Worm (Caenorhabditis elegans) whole organism, late embryonic: Measurements from ENCODE around the gene C01G5.3.

Experiments used
- C08G9.2 ChIP-seq: sonication (generic microtip); optimal IDR thresholded peaks from 2 replicates; lab custom pipeline; 2016; ENCODE audit warnings: mild to moderate bottlenecking, missing genetic modification characterization, moderate library complexity, missing compliant biosample characterization
- Y22D7AL.16 ChIP-seq: sonication (generic microtip); optimal IDR thresholded peaks from 2 replicates; lab custom pipeline; 2016; ENCODE audit warnings: missing genetic modification characterization, missing compliant biosample characterization
- ama-1 ChIP-seq: fragments of 150-350 bp; optimal IDR thresholded peaks from 2 replicates; lab custom pipeline; 2014
- ceh-18 ChIP-seq: sonication (generic microtip); optimal IDR thresholded peaks from 2 replicates; lab custom pipeline; 2016; ENCODE audit warnings: missing genetic modification characterization, missing compliant biosample characterization
- ceh-22 ChIP-seq: sonication (generic microtip); optimal IDR thresholded peaks from 2 replicates; lab custom pipeline; 2017; ENCODE audit warnings: missing biosample characterization, missing genetic modification characterization
- ceh-24 ChIP-seq: sonication (generic microtip); optimal IDR thresholded peaks from 2 replicates; lab custom pipeline; 2016; ENCODE audit warnings: mild to moderate bottlenecking, missing genetic modification characterization, missing compliant biosample characterization
- ceh-30 ChIP-seq: fragments of 150-350 bp; optimal IDR thresholded peaks from 2 replicates; lab custom pipeline; 2014; ENCODE audit warnings: missing biosample characterization, missing genetic modification characterization
- ceh-31 ChIP-seq: sonication (generic microtip); optimal IDR thresholded peaks from 2 replicates; lab custom pipeline; 2016; ENCODE audit warnings: missing genetic modification characterization, missing compliant biosample characterization
- ceh-34 ChIP-seq: sonication (generic microtip); optimal IDR thresholded peaks from 2 replicates; lab custom pipeline; 2016; ENCODE audit warnings: mild to moderate bottlenecking, missing genetic modification characterization, missing compliant biosample characterization
- ceh-45 ChIP-seq: fragments of 200-800 bp; sonication (Bioruptor generic); IDR thresholded peaks from 2 replicates; pipeline ENCODE4 v1.3.6; 2022; ENCODE audit warnings: missing genetic modification reagents, missing genetic modification characterization, missing compliant biosample characterization
- dmd-4 ChIP-seq: sonication (generic microtip); optimal IDR thresholded peaks from 2 replicates; lab custom pipeline; 2016; ENCODE audit warnings: borderline replicate concordance, missing genetic modification characterization, missing compliant biosample characterization
- dve-1 ChIP-seq: sonication (generic microtip); optimal IDR thresholded peaks from 2 replicates; lab custom pipeline; 2017; ENCODE audit warnings: antibody characterized with exemption, mild to moderate bottlenecking, missing genetic modification characterization, missing compliant biosample characterization
- elt-2 ChIP-seq: sonication (generic microtip); optimal IDR thresholded peaks from 2 replicates; lab custom pipeline; 2016; ENCODE audit warnings: missing genetic modification reagents, missing genetic modification characterization, missing compliant biosample characterization
- fkh-10 ChIP-seq: fragments of 150-350 bp; optimal IDR thresholded peaks from 2 replicates; lab custom pipeline; 2014; ENCODE audit warnings: missing biosample characterization, missing genetic modification reagents, missing genetic modification characterization
- fkh-6 ChIP-seq: sonication (generic microtip); optimal IDR thresholded peaks from 2 replicates; lab custom pipeline; 2016; ENCODE audit warnings: missing genetic modification characterization, missing compliant biosample characterization
- hlh-13 ChIP-seq: fragments of 200-800 bp; sonication (Bioruptor generic); optimal IDR thresholded peaks from 2 replicates; lab custom pipeline; 2018; ENCODE audit warnings: mild to moderate bottlenecking, missing genetic modification characterization, missing compliant biosample characterization
- hlh-30 ChIP-seq: sonication (generic microtip); optimal IDR thresholded peaks from 2 replicates; lab custom pipeline; 2017; ENCODE audit warnings: antibody characterized with exemption, missing genetic modification characterization, missing compliant biosample characterization; ENCODE audit not compliant: insufficient read depth
- nfya-1 ChIP-seq: sonication (generic microtip); optimal IDR thresholded peaks from 2 replicates; lab custom pipeline; 2017; ENCODE audit warnings: missing genetic modification characterization, mild to moderate bottlenecking, missing compliant biosample characterization, antibody characterized with exemption, moderate library complexity
- nhr-232 ChIP-seq: sonication (generic microtip); optimal IDR thresholded peaks from 2 replicates; lab custom pipeline; 2016; ENCODE audit warnings: missing genetic modification characterization, missing compliant biosample characterization
- pag-3 ChIP-seq: sonication (generic microtip); optimal IDR thresholded peaks from 2 replicates; lab custom pipeline; 2016; ENCODE audit warnings: missing compliant biosample characterization, missing genetic modification characterization, borderline replicate concordance
- pax-1 ChIP-seq: fragments of 150-350 bp; optimal IDR thresholded peaks from 2 replicates; lab custom pipeline; 2014; ENCODE audit warnings: missing biosample characterization, missing genetic modification characterization
- pha-4 ChIP-seq: fragments of 150-350 bp; optimal IDR thresholded peaks from 2 replicates; lab custom pipeline; 2018; ENCODE audit warnings: missing biosample characterization, missing genetic modification reagents, missing genetic modification characterization
- rnt-1 ChIP-seq: sonication (generic microtip); optimal IDR thresholded peaks from 2 replicates; lab custom pipeline; 2016; ENCODE audit warnings: missing genetic modification characterization, missing compliant biosample characterization
- sox-2 ChIP-seq: fragments of 200-800 bp; sonication (Bioruptor generic); IDR thresholded peaks from 2 replicates; pipeline ENCODE4 v1.3.6; 2022; ENCODE audit warnings: missing genetic modification reagents, missing genetic modification characterization, missing compliant biosample characterization
- sox-4 ChIP-seq: sonication (generic microtip); optimal IDR thresholded peaks from 2 replicates; lab custom pipeline; 2017; ENCODE audit warnings: mild to moderate bottlenecking, missing genetic modification characterization, inconsistent platforms, missing compliant biosample characterization
- tbx-2 ChIP-seq: sonication (generic microtip); optimal IDR thresholded peaks from 2 replicates; lab custom pipeline; 2016; ENCODE audit warnings: missing genetic modification characterization, missing compliant biosample characterization
- tbx-7 ChIP-seq: sonication (generic microtip); optimal IDR thresholded peaks from 2 replicates; lab custom pipeline; 2016; ENCODE audit warnings: missing genotype, missing genetic modification characterization, missing compliant biosample characterization
- ttx-3 ChIP-seq: sonication (generic microtip); optimal IDR thresholded peaks from 2 replicates; lab custom pipeline; 2016; ENCODE audit warnings: missing genetic modification reagents, missing genetic modification characterization, missing compliant biosample characterization
- unc-3 ChIP-seq, 2 experiments: fragments of 200-800 bp in 1 of 2; sonication (Bioruptor generic) in 1 of 2; sonication (generic microtip) in 1 of 2; conservative IDR thresholded peaks in 1 of 2; optimal IDR thresholded peaks in 1 of 2; 2 replicates each; pipeline versions ENCODE4 v1.3.6 to Lab custom; 2016 to 2022; ENCODE audit warnings: missing compliant biosample characterization in 2 of 2, missing genetic modification characterization in 2 of 2, missing genetic modification reagents in 1 of 2
- unc-42 ChIP-seq: sonication (generic microtip); optimal IDR thresholded peaks from 2 replicates; lab custom pipeline; 2016; ENCODE audit warnings: missing genotype, missing genetic modification characterization, missing compliant biosample characterization
- unc-55 ChIP-seq: sonication (generic microtip); optimal IDR thresholded peaks from 2 replicates; lab custom pipeline; 2017; ENCODE audit warnings: missing biosample characterization, missing genetic modification reagents, missing genetic modification characterization

Gene C01G5.3

DNA sequence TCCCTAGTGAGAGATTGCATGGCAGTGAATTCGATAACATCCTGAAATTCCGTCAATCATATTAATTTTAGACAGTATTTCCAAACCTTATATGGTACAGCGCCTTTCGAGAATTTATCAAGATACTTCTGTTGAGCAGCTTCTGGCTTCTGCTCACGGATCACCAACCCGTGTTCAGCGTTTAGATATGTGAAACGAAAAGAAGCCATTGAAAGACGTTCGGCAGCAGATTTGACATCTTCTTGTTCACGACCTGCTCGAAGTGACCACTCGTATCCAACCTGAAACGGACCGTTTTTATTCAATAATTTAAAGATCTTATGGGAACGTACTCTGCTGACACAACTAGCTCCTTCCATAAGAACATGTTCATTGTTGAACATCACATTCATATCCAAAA, 45.6 kb downstream of the C01G5.3 start:
- TF ChIP-seq ceh-45 (no peak), tbx-7 (tag; lab: Kevin White, UChicago) (no peak), fkh-6 (tag; lab: Kevin White, UChicago) (no peak), ama-1 (lab: Kevin White, UChicago) (no peak), fkh-10 (GFP tag; lab: Kevin White, UChicago) (no peak), pha-4 (no peak), hlh-13 (no peak), rnt-1 (no peak), ceh-24 (tag; lab: Kevin White, UChicago) (no peak), Y22D7AL.16 (no peak)

DNA sequence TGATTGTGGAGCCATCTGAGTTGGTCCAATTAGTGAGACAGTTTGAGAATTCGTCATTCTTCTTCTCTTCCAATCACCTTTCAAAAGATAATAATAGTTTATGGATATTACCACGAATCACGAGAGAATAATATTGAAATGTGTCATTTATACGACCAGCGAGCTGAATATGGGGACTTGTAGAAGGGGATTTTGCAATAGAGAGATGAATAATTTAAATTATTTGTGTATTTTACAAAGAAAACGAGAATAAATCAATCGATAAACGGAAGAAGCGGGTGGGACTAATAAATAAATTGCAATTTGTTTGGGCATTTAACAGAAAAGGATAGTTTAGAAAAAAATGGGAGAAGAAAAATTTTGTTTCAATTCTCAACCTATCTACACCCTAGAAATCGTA, 46.6 kb downstream of the C01G5.3 start, which contains the start of gene odr-8:
Gene odr-8 (minus strand): TSS at position 101 of the 400 bp plus-strand sequence.
- TF ChIP-seq sox-2 (GFP tag; lab: Robert Waterston, UW), result no peak
- TF ChIP-seq nhr-232 (tag; lab: Kevin White, UChicago), result no peak
- TF ChIP-seq unc-3 (GFP tag; conservative IDR thresholded peaks at IDR 0.05; lab: Robert Waterston, UW), result no peak
- no peak for TF ChIP-seq unc-3 (tag; optimal IDR thresholded peaks at IDR 0.05; lab: Kevin White, UChicago)
- no peak for TF ChIP-seq ceh-30 (tag; lab: Kevin White, UChicago)
- no peak for TF ChIP-seq ceh-22
- no peak for TF ChIP-seq dve-1 (tag; lab: Kevin White, UChicago)
- no peak for TF ChIP-seq C08G9.2 (tag; lab: Kevin White, UChicago)
- TF ChIP-seq pag-3 (tag; lab: Kevin White, UChicago), result no peak
- no peak for TF ChIP-seq ttx-3 (tag; lab: Kevin White, UChicago)

DNA sequence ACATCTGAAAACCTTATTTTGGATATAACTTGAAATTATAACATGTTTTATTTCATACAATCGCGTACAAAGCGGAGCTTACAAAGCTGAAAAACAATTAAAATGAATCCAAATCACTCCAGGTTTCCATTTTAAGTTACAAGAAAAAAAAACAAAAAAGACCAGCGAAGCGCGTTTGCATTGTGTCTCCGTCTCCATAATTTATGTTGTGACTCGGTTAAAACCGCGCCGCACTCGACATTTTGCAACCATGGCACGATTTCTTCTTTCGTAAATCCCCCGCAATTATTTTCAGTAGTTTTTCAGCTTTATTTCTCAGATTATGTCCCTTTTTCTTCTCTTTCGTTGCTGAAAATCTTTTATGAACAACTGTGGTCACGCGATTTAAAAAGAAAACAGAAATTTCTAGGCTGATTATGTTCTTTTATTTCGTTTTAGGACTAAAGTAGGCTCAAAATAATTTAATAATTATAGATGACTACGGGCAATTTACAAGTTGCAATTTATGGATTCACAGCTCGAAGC, 49.5 kb downstream of the C01G5.3 start, which contains the start of the genes F38A5.2 and dnj-11:
Gene F38A5.2 (minus strand): TSS at position 4 of the 525 bp plus-strand sequence.
Gene dnj-11 (plus strand): TSS at position 475 of the 525 bp plus-strand sequence.
- peak; percentile 48 for TF ChIP-seq nfya-1 (tag; lab: Kevin White, UChicago)
- no peak for TF ChIP-seq ceh-24 (tag; lab: Kevin White, UChicago)
- TF ChIP-seq sox-4 (tag; lab: Kevin White, UChicago), result no peak
- TF ChIP-seq tbx-2 (tag; lab: Kevin White, UChicago), result peak; percentile 33
- TF ChIP-seq ceh-34 (tag; lab: Kevin White, UChicago), result peak; percentile 26
- no peak for TF ChIP-seq dmd-4 (tag; lab: Kevin White, UChicago)
- peak; percentile 55 for TF ChIP-seq rnt-1
- peak; percentile 27 for TF ChIP-seq unc-55 (GFP tag; lab: Kevin White, UChicago)
- peak; percentile 42 for TF ChIP-seq dve-1 (tag; lab: Kevin White, UChicago)
- peak; percentile 71 for TF ChIP-seq pax-1
- TF ChIP-seq ceh-18 (tag; lab: Kevin White, UChicago), result peak; percentile 39
- peak; percentile 14 for TF ChIP-seq hlh-30 (tag; lab: Kevin White, UChicago)
- TF ChIP-seq unc-42 (tag; lab: Kevin White, UChicago), result peak; percentile 50
- no peak for TF ChIP-seq elt-2
- peak; percentile 72 for TF ChIP-seq ceh-31 (tag; lab: Kevin White, UChicago)
